Fruit fly (Drosophila melanogaster): Measurements from ENCODE around the gene CG4666.

CG4666 gene

dm6 chrX:6054031-6054430 lies 23.6 kb downstream of the CG4666 start:
- peak; percentile 1 for TF ChIP-seq sens (GFP tag)
- TF ChIP-seq stwl (tag; optimal IDR thresholded peaks at IDR 0.05), result no peak
- TF ChIP-seq Bteb2 (GFP tag; optimal IDR thresholded peaks at IDR 0.05), result no peak
- no peak for TF ChIP-seq CG1602 (GFP tag; optimal IDR thresholded peaks at IDR 0.05)

- no peak for TF ChIP-seq CG13894 (tag; optimal IDR thresholded peaks at IDR 0.05)
- TF ChIP-seq Drgx (GFP tag; IDR thresholded peaks at IDR 0.05), result peak; percentile 50; the same call in 1 of the 2 replicates
These were observed 24.7 kb downstream of the CG4666 start for dm6 chrX:6052855-6053254.

dm6 chrX:6050935-6051656 lies 26.5 kb downstream of the CG4666 start:
- TF ChIP-seq Drgx (GFP tag; IDR thresholded peaks at IDR 0.05) (0 out of 2 replicates have a peak, but pooled peaks have one; percentile 7), sob (GFP tag; IDR thresholded peaks at IDR 0.05) (no peak), Ets65A (GFP tag) (peak; percentile 31), repo (GFP tag; optimal IDR thresholded peaks at IDR 0.05) (no peak)

- TF ChIP-seq ems (GFP tag; optimal IDR thresholded peaks at IDR 0.05) (peak; percentile 2), ken (GFP tag; IDR thresholded peaks at IDR 0.05) (no peak), Hmr (GFP tag; optimal IDR thresholded peaks at IDR 0.05) (peak; percentile 22), Lhr (GFP tag; optimal IDR thresholded peaks at IDR 0.05) (peak; percentile 38), Bteb2 (GFP tag; optimal IDR thresholded peaks at IDR 0.05) (no peak), CG14014 (GFP tag; IDR thresholded peaks at IDR 0.05) (no peak), CTCF (GFP tag; optimal IDR thresholded peaks at IDR 0.05) (peak; percentile 21), prd (optimal IDR thresholded peaks at IDR 0.05) (no peak), prd (GFP tag; IDR thresholded peaks at IDR 0.05) (no peak), sqz (GFP tag; optimal IDR thresholded peaks at IDR 0.05) (peak; percentile 54), Atf3 (GFP tag; optimal IDR thresholded peaks at IDR 0.05) (no peak), CG6272 (GFP tag; IDR thresholded peaks at IDR 0.05) (no peak), bab2 (GFP tag; optimal IDR thresholded peaks at IDR 0.05) (no peak), CG2116 (GFP tag; optimal IDR thresholded peaks at IDR 0.05) (no peak), Fer3 (tag; optimal IDR thresholded peaks at IDR 0.05) (no peak), corto (GFP tag; optimal IDR thresholded peaks at IDR 0.05) (no peak), dpn (GFP tag; optimal IDR thresholded peaks at IDR 0.05) (no peak), Asciz (GFP tag; optimal IDR thresholded peaks at IDR 0.05) (no peak), Hr39 (optimal IDR thresholded peaks at IDR 0.05) (no peak), CG18476 (GFP tag; optimal IDR thresholded peaks at IDR 0.05) (no peak), unc-4 (GFP tag; IDR thresholded peaks at IDR 0.05; ENCODE audit: partially characterized antibody) (0 out of 2 replicates have a peak, but pooled peaks have one; percentile 15), Camta (GFP tag; optimal IDR thresholded peaks at IDR 0.05) (no peak), p53 (GFP tag; optimal IDR thresholded peaks at IDR 0.05) (no peak), Antp (GFP tag; optimal IDR thresholded peaks at IDR 0.05) (no peak), org-1 (GFP tag; optimal IDR thresholded peaks at IDR 0.05) (no peak), CG15514 (GFP tag; optimal IDR thresholded peaks at IDR 0.05) (peak; percentile 5), CG13123 (GFP tag; optimal IDR thresholded peaks at IDR 0.05) (no peak), Xbp1 (GFP tag; optimal IDR thresholded peaks at IDR 0.05) (peak; percentile 1), pfk (GFP tag; optimal IDR thresholded peaks at IDR 0.05) (no peak), otp (GFP tag; IDR thresholded peaks at IDR 0.05) (no peak), Mes4 (GFP tag; optimal IDR thresholded peaks at IDR 0.05) (no peak), CG3838 (GFP tag; optimal IDR thresholded peaks at IDR 0.05) (no peak), stwl (tag; optimal IDR thresholded peaks at IDR 0.05) (peak; percentile 82), caup (GFP tag; optimal IDR thresholded peaks at IDR 0.05; ENCODE audit: severe bottlenecking) (no peak), E2f2 (GFP tag; IDR thresholded peaks at IDR 0.05) (peak; percentile 60), sens (GFP tag) (peak; percentile 30), CG15601 (tag; optimal IDR thresholded peaks at IDR 0.05) (peak; percentile 2), CG13287 (GFP tag; IDR thresholded peaks at IDR 0.05; ENCODE audit: partially characterized antibody) (peak; percentile 33; the same call in 1 of the 2 replicates)
These were observed 27.2 kb downstream of the CG4666 start, which contains the start of gene CG5921 for dm6 chrX:6050282-6050934. Gene CG5921 (plus strand): TSS chrX:6050828.
